Fruit fly (Drosophila melanogaster) whole organism, larva: Measurements from ENCODE around the gene CG11970.

ENCODE experiments used
- noc ChIP-seq: fragments of 200-800 bp; sonication (Bioruptor generic); optimal IDR thresholded peaks from 3 replicates; lab custom pipeline; 2019; ENCODE audit warnings: missing biosample characterization, mild to moderate bottlenecking, missing genetic modification characterization, moderate library complexity

CG11970 gene

DNA sequence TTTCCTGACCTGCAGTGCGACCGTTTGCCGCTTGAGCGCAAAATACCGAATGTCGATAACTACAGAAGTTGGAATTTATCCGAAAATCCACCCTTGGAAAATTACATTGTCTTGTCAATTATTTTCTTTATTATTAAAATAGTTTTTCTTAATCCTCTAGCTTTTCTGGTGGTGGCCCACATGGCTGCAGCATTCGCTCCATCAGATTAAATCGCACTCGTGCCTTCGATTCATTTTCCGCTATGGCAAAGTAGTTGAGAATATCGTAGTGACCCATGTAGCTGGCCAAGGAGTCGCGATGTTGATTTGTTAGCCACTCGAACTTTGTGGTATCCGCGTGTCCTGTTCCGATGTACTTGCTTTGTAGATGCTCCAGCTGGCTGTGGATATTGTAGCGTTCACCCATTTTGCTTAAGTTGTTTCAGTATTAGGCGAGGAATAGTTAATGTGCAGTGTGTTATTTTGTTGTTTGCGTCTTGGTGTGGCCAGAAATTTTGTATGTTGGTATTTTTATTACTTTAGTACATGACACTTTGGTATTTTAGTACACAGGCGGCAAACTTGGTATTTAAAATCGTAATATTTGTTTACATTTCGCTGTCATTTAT lies 30.4 kb downstream of the CG11970 start, which contains the start of the genes Kcmf1, Sf3b5 and CG11986:
Kcmf1 (minus strand) TSS at position 51 of the 608 bp plus-strand sequence.
Sf3b5 (minus strand) TSS at position 483 of the 608 bp plus-strand sequence.
CG11986 (plus strand) TSS at position 588 of the 608 bp plus-strand sequence.
- TF ChIP-seq noc (tag; lab: Kevin White, UChicago) = no peak

DNA sequence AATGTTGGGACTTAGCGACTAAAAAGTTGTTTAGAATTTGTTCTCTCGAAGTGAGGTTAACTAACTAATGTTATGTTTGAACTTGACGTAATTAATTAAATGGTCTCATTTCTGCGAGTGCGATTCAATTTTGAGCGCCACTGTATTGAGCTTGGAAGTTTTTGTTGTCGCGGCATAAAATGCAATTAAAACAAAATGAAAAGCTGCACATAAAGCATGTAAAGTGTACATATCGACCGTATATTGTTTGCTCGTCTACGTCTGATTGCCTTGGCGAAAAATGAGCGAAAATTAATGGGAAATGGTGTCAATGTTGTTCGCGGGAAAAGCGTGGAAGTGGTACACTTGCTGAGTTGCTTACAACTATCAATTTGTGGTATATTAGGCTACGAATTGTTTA lies 32.4 kb downstream of the CG11970 start:
- no peak for TF ChIP-seq noc (tag; lab: Kevin White, UChicago)

DNA sequence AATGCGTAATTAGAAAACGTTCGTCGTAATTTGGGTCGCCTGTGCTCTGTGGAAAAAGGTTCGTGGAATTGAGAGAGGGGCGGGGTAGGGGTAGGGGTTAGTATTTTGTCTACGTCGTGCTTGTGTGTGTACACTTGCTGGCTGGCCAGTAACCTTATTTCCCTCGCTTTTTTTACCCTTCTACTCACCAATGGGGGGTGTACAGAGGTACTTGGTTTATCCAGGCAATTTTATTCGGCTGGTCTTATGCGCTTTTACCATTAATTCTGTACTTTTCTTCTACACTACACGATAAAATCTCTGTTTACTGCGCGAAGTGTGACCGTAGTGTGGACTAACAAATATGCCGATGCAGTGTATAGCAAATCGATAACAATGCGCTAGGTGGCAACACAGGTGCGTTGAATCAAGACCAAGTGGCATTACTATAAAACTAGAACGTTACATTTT lies 35.2 kb downstream of the CG11970 start, which contains the start of gene tgo:
tgo (minus strand) TSS at position 334 of the 450 bp plus-strand sequence.
- peak; percentile 41 for TF ChIP-seq noc (tag; lab: Kevin White, UChicago)

DNA sequence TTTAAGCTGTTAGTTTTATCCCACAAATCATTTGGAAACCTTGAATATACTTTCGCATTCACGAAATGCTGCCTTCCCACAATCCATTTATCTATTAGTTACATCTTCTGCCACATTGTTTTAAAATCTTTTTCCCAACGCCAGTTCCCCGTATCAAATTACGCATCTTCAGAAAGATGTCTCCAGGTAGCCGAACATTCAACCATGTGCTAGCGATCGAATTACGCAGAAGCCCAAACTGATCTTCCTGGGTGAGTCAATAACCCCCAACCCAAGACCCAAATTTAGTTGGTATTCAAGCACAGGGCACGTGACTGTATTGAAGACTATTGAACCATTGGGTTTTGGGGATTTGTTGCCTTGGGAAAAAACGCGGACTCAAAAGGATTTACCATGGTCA lies 39.4 kb downstream of the CG11970 start:
- no peak for TF ChIP-seq noc (tag; lab: Kevin White, UChicago)

DNA sequence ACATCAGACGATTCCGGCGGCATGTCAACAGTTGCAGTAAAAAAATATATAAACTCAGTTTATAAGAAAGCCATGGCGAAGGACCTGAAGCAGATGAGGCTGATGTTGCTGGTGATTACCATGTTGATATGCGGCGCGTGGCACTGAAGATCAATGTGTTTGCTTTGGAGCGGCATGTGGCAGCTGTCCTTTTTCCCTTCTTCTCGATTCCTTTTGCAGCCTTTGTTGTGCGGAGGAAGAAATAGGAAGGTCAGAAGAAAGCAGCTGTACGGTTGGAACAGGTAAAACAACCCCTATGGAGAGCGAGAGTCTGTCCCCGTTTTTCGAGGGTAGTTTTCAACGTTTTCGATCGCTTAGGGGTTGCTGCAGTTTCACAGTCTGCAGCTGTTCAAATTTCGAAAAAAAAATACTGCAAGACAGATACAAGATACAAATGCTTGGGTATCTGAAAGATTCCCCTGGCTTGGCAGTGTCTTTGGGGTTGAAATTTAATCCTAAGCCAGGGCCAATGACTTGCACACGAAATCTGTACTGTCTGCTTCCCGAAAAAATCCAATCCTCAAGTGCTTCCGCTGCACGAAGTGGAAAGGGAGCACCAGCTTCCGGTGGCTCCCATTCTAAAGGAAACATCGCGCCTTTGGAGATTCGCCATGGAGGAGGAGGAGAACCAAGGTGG lies 40.5 kb downstream of the CG11970 start:
- TF ChIP-seq noc (tag; lab: Kevin White, UChicago) = no peak

DNA sequence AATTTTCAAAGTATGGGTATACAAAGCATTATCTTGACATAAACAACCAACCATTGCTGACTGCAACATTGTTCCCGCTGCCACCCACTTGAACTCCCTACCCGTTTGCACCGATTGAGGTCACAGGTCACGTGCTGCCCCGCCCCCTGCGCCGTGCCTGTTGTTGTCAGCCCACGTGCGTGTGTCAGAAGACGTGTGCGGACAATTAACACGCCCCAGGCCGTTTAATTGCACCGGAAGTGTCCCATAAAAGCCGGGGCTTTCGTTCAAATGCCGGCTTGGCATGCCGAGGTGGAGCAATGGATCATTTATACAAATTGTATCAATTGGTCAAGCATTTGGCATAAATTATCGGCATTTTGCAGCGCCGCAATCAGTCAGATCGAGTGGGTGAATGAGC lies 42.6 kb downstream of the CG11970 start:
- TF ChIP-seq noc (tag; lab: Kevin White, UChicago) = no peak

DNA sequence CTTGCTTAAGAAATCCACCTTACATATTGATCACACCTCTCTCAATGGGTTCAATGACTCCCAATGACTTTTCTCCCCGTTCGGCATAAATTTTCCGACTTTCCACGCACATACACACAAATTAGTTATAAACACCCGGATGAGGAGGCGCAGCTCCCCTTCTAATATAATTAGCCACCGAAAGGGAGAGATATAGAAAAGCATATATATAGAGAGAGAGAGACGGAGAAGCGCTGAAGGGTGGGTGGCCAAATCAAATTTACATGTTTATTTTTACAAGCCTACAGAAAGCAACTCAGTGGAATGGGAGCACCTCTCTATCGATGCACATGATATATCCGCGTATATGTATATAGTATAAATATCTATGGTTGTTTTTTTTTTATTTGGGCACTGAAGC lies 44.2 kb downstream of the CG11970 start:
- TF ChIP-seq noc (tag; lab: Kevin White, UChicago) = no peak

DNA sequence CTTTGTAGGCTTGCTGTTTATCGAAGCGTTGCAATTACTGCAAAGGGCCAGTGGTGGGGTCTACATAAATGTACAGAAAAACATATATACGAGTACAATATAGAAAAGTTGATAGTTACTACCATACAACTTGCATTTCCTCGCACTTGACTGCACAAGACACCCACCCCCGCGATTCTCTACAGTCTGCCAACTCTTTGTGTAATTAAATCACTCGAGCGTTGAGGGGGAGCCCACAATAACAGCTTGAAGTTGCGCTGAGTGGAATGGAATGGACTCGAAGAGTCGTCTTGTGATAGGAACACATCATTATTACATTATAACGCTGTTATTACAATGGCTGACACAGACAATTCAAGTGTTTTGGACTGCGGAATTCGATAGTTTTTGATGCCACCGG lies 44.9 kb downstream of the CG11970 start:
- no peak for TF ChIP-seq noc (tag; lab: Kevin White, UChicago)

DNA sequence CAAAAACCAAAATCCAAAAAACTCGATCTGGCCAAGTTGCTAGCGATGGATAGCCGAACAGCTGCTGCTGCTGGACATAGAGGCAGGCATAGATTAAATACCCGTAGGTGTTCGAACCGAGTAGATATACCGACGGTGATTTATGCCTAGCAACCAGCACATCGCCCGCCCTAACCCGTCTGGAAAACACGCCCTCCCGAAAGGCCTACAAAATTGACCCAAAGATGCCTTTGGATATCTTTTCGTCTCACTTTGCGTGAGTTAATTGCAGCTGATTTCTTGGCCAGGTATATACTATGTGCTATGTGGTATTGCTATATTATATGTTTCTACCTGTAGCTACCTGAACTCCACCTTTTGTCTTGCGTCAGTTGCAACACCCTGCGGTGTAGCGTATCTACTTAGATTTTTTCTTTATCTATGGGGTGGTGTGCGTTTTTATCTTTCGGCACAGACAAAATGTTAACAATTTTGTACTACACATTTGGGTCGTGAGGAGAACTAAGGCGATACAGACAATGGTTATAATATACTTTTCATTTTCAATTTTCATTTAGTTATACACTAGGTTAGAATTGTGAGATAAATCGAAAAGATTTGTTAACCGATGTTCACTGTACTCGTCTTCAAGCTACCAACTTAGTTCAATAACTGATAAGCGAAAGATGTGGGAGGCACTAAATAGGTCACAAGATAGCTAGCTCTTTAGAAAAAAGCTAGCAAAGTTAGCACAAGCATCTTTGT lies 45.7 kb downstream of the CG11970 start:
- no peak for TF ChIP-seq noc (tag; lab: Kevin White, UChicago)

DNA sequence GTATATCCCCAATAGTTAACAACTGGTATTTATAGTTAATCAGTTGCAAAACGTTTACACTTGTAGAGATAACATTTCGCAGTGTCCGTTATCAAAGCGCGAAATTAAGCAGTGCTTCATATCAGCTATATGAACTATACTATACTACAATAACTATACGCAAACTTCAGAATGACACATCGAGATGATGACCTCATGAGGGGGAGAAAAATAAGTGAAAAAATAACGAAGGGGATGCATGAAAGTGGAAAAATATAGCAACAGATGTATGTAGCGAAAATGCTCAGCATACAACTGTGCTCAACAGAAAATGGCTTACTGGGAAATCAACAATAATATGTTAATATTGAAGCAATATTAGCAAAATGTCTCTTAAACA lies 46.2 kb downstream of the CG11970 start:
- no peak for TF ChIP-seq noc (tag; lab: Kevin White, UChicago)

DNA sequence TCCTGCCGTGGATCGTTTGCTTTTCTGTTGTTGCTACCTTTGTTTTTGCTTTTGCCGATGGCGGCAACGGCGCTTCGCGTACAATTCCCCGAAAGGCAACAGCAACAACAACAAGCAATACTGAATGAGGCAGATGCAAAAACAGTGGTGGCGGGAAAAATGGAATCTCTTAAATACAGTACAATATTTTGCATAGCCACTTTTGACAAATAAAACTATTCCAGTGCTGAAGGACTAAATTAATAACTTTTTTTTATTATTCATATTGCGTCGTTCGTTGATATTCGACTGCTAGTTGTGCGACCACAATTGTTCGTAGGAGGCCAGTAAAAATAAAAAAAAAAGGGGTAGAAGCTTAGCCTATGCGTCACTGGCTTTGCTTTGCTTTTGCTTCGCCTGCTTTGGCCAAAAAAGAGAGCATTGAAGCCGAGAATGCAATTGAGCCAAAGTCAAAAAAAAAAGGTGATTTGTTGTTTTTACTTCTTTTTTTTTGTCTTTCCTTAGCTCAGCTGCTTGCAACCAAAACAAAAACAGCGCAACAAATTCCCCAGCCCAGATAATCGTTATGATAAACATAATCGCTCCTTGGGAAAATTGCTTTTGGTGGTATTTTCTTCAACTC lies 47.4 kb downstream of the CG11970 start:
- peak; percentile 85 for TF ChIP-seq noc (tag; lab: Kevin White, UChicago)

DNA sequence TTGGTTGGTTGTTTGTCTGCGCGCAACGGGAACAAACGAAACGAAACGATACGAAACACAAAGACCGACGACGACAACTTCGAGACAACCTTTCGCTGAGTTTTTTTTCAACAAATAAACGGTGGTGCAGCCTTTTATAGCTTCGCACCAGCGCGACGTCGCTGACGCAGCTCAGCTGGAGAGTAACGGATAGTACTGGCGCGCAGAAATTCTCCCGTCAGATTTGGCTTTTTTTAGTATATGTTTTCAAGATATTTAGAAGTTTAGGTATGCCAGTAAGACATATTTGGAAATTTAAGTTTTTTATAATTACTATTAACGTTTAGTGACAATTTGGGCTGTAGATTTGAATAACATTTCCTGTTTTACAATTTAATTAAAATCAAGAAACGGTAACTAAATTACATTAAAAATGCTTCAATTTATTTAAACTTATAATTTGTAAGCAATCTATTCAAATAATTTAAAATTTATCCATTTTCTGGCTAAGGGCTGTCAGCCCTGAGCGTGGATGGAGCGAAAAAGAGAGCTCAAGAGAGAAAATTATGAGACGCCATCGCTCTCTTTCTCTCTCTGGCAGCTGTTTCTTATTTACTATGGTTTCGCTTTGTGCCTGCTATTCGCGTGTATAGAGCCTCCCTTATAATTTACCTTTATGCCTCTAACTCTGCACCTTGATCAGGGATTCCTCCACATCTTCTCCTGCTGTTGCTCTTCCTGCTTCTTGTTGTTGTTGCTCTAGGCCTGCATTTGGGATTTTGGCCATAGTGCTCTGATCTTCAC lies 49.3 kb downstream of the CG11970 start:
- peak; percentile 93 for TF ChIP-seq noc (tag; lab: Kevin White, UChicago)

DNA sequence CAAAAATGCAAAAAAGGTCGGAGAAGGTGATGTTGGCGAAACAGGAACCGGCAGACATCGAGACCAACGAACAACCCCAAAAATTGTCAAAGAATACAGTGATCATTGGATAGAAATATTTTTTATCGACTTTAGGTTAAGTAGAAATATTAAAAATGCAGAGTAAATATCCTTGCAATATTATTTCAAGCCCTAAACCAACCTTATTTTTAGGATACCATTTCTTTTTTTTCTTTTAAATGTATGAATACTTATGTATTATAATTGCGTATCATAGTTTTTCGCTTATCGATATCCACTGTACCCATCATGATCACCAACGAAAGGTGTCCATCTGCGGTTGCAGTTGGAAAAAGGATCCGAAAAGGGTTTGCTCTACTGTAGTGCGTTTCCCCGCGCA lies 50.7 kb downstream of the CG11970 start:
- no peak for TF ChIP-seq noc (tag; lab: Kevin White, UChicago)

DNA sequence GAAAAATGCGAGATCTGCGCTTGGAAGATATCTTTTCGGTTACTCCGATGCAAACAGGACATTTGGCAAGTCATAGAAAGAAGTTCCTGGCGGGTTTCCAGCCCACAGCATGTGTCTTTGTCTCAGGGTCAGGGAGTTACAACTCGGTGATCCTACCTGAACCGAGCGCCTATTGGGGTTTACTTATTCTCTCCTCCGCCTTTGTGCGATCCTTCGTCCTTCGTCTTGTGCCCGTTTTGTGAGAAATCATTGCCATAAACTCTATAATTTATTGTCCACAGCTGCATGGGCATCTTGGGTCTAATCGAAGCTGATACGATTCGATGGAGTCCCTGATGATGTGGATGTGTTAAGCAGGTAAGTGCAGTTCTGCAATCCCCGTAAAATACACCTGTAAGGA lies 53.4 kb downstream of the CG11970 start:
- no peak for TF ChIP-seq noc (tag; lab: Kevin White, UChicago)

DNA sequence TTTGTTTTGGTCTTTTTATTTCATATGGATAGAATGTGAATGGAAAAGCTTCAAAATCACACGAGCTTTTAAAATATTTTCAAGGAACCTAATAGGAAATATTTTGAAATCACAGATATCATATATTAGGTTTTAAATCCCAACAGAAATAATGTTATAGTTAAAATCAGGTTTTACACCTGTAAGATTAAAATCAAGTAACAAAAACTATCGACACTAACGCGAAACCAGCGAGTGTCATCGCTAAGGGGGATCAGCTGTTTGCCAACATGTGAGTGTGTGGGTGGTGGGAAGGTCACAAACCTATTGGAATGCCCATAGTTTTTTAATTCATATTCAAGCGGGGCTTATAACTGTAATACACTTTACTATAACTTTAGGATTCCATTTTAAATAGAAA lies 54.1 kb downstream of the CG11970 start, which contains the start of gene hyx:
hyx (plus strand) TSS at position 109 of the 400 bp plus-strand sequence.
- no peak for TF ChIP-seq noc (tag; lab: Kevin White, UChicago)
